Fruit fly (Drosophila melanogaster): ENCODE data around the gene CG45012.

- TF ChIP-seq CG4318 (GFP tag; optimal IDR thresholded peaks at IDR 0.05): no peak
- TF ChIP-seq CG6163 (GFP tag; IDR thresholded peaks at IDR 0.05): peak; percentile 58; the same call in 2 of the 3 replicates
- peak; percentile 47 for TF ChIP-seq Lpt (GFP tag; optimal IDR thresholded peaks at IDR 0.05)
- peak; percentile 71 for TF ChIP-seq vri (GFP tag; optimal IDR thresholded peaks at IDR 0.05)
- no peak for TF ChIP-seq Blimp-1 (GFP tag; optimal IDR thresholded peaks at IDR 0.05)
- no peak for TF ChIP-seq CG6276 (GFP tag; optimal IDR thresholded peaks at IDR 0.05)
- TF ChIP-seq Sox102F (GFP tag; optimal IDR thresholded peaks at IDR 0.05): no peak
- no peak for TF ChIP-seq CG31627 (GFP tag; optimal IDR thresholded peaks at IDR 0.05)
- peak; percentile 5 for TF ChIP-seq CG6854 (GFP tag; optimal IDR thresholded peaks at IDR 0.05)
- TF ChIP-seq CG8119 (GFP tag; IDR thresholded peaks at IDR 0.05): no peak; the same call in 2 of the 3 replicates
- no peak for TF ChIP-seq Hr38 (GFP tag; optimal IDR thresholded peaks at IDR 0.05)
Observed at dm6 chr2L:11808702-11809583, 25.5 kb upstream of the CG45012 start, which contains the start of gene crol.
